Worm (Caenorhabditis elegans) whole organism, midembryonic: ENCODE data around the gene F56B6.6.

Experiments
- ref-1 ChIP-seq: fragments of 200-800 bp; sonication (Bioruptor generic); conservative IDR thresholded peaks from 2 replicates; pipeline ENCODE4 v1.3.6; 2022; ENCODE audit warnings: missing genetic modification reagents, missing genetic modification characterization, missing compliant biosample characterization
- ztf-23 ChIP-seq: fragments of 200-800 bp; sonication (Bioruptor generic); IDR thresholded peaks from 2 replicates; pipeline ENCODE4 v1.3.6; 2022; ENCODE audit warnings: missing genetic modification reagents, missing genetic modification characterization, missing compliant biosample characterization

DNA sequence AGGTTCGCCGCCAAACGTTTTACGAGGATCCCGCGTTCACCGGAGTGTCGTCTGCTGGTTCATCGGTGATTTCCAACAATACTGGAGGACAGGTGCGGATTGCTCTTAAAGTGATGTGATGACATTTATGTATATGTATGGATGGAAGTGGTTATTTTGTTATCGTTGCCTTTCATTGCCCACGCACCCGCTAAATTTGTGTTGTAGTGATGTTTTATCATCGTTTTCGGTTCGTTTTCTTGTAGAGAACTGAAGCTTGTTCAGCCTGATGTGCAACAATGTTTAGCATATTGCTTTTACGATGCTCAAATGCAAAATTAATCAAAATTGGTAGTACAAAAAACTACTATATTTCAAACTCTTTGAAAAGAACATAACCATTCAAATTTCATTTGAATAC, 15.0 kb upstream of the F56B6.6 start:
- TF ChIP-seq ztf-23 (GFP tag; lab: Robert Waterston, UW) (no peak), ref-1 (no peak)
